Fruit fly (Drosophila melanogaster): ENCODE data around the gene CG6656.

Gene CG6656

DNA sequence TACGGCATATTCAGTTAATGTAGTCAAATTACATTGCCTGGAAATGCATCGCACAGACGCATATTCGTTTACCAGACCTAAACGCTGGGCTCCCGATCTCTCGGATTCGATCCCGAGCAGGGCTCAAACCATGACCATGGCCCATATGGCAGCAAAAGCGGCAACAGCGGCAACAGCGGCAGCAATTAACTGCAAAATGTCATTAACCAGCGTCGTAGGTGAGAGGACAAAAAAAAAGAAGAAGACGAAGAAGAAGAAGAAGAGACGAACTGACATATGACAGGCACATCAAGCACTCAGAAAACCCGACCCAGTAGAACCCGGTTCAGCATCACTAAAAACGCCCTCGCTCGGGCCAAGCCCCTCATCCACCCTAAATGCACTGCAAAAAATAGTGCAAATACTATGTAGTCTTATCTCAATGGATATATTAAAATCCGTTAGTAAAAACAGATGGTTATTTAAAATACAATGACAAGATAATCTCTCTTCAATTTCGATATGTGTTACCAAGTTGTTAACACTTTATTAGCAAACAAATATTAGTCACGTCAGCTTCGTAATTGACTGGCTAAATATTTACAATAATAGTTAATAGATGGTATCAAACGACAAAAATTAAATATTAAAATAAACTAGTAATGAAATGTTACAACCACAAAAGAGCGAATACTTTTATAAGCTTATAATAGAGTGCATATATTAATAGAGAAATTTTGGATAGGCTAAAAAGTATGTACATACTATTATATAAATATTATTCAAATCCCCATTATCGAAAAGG is 49.1 kb upstream of the CG6656 start:
- TF ChIP-seq CG9139 (GFP tag; optimal IDR thresholded peaks at IDR 0.05) (no peak), Hr38 (GFP tag; optimal IDR thresholded peaks at IDR 0.05) (no peak), CG7368 (GFP tag; optimal IDR thresholded peaks at IDR 0.05) (peak; percentile 21), achi (GFP tag; optimal IDR thresholded peaks at IDR 0.05) (peak; percentile 9), net (GFP tag; optimal IDR thresholded peaks at IDR 0.05) (peak; percentile 14), spab (GFP tag; optimal IDR thresholded peaks at IDR 0.05) (peak; percentile 59), acj6 (GFP tag; optimal IDR thresholded peaks at IDR 0.05) (peak; percentile 54), dac (GFP tag; optimal IDR thresholded peaks at IDR 0.05) (no peak), Smox (GFP tag; optimal IDR thresholded peaks at IDR 0.05) (peak; percentile 4), salr (GFP tag; optimal IDR thresholded peaks at IDR 0.05) (peak in 1 of 2 experiments; percentile 24), eg (GFP tag; IDR thresholded peaks at IDR 0.05) (no peak), CG6276 (GFP tag; optimal IDR thresholded peaks at IDR 0.05) (no peak), CG1621 (tag; optimal IDR thresholded peaks at IDR 0.05) (no peak), CG6854 (GFP tag; optimal IDR thresholded peaks at IDR 0.05) (no peak), Met (GFP tag; optimal IDR thresholded peaks at IDR 0.05) (peak; percentile 35), CG4318 (GFP tag; optimal IDR thresholded peaks at IDR 0.05) (no peak), vri (GFP tag; optimal IDR thresholded peaks at IDR 0.05) (no peak), Lpt (GFP tag; optimal IDR thresholded peaks at IDR 0.05) (no peak), Ets96B (tag; optimal IDR thresholded peaks at IDR 0.05) (peak; percentile 63), CG10669 (GFP tag; optimal IDR thresholded peaks at IDR 0.05) (peak; percentile 53), cyc (GFP tag; optimal IDR thresholded peaks at IDR 0.05) (no peak), Hr4 (GFP tag; optimal IDR thresholded peaks at IDR 0.05) (no peak), CG6163 (GFP tag; IDR thresholded peaks at IDR 0.05) (no peak), fkh (GFP tag; optimal IDR thresholded peaks at IDR 0.05) (no peak), Eip93F (GFP tag; optimal IDR thresholded peaks at IDR 0.05) (no peak), CG34406 (GFP tag; optimal IDR thresholded peaks at IDR 0.05) (peak; percentile 35), ss (GFP tag; optimal IDR thresholded peaks at IDR 0.05) (peak; percentile 9 to 67), Hr39 (GFP tag; optimal IDR thresholded peaks at IDR 0.05) (no peak), Ets21C (GFP tag; optimal IDR thresholded peaks at IDR 0.05) (no peak), CG11902 (GFP tag; optimal IDR thresholded peaks at IDR 0.05) (no peak), esn (GFP tag; optimal IDR thresholded peaks at IDR 0.05) (peak; percentile 29), lz (GFP tag; optimal IDR thresholded peaks at IDR 0.05) (no peak), dsx (GFP tag; optimal IDR thresholded peaks at IDR 0.05; ENCODE audit: poor library complexity, severe bottlenecking) (peak; percentile 25), CG3032 (tag; optimal IDR thresholded peaks at IDR 0.05) (peak; percentile 50), CG31627 (GFP tag; optimal IDR thresholded peaks at IDR 0.05) (no peak), Blimp-1 (GFP tag; optimal IDR thresholded peaks at IDR 0.05) (no peak), Eip78C (GFP tag) (peak; percentile 87), fd85E (GFP tag; optimal IDR thresholded peaks at IDR 0.05) (no peak), OdsH (GFP tag; optimal IDR thresholded peaks at IDR 0.05) (peak; percentile 37), CG8119 (GFP tag; IDR thresholded peaks at IDR 0.05) (no peak), Sox15 (GFP tag; optimal IDR thresholded peaks at IDR 0.05) (no peak), pdm3 (GFP tag; optimal IDR thresholded peaks at IDR 0.05) (peak; percentile 39), topi (GFP tag; optimal IDR thresholded peaks at IDR 0.05) (peak; percentile 17), CG8632 (GFP tag; optimal IDR thresholded peaks at IDR 0.05) (peak; percentile 48), CG6808 (GFP tag; optimal IDR thresholded peaks at IDR 0.05) (peak; percentile 66), CG11294 (GFP tag; IDR thresholded peaks at IDR 0.05) (no peak), CG15336 (GFP tag; IDR thresholded peaks at IDR 0.05) (no peak), CG11762 (GFP tag; optimal IDR thresholded peaks at IDR 0.05; ENCODE audit: insufficient read depth) (no peak), CG32006 (GFP tag; optimal IDR thresholded peaks at IDR 0.05) (peak; percentile 7), CG16779 (tag; optimal IDR thresholded peaks at IDR 0.05) (no peak), Sox102F (GFP tag; optimal IDR thresholded peaks at IDR 0.05) (no peak)
